Worm (Caenorhabditis elegans) whole organism, early embryonic: ENCODE data around the gene taf-13.

ENCODE experiments used
- B0310.2 ChIP-seq: sonication (generic microtip); optimal IDR thresholded peaks from 2 replicates; lab custom pipeline; 2016; ENCODE audit warnings: mild to moderate bottlenecking, missing genetic modification characterization, missing compliant biosample characterization
- aly-1 ChIP-seq: sonication (generic microtip); optimal IDR thresholded peaks from 2 replicates; lab custom pipeline; 2016; ENCODE audit warnings: missing genetic modification characterization, missing compliant biosample characterization
- ama-1 ChIP-seq: fragments of 150-350 bp; optimal IDR thresholded peaks from 2 replicates; lab custom pipeline; 2014
- ceh-13 ChIP-seq: fragments of 200-800 bp; sonication (Bioruptor generic); optimal IDR thresholded peaks from 2 replicates; lab custom pipeline; 2018; ENCODE audit warnings: mild to moderate bottlenecking, missing genetic modification characterization, missing compliant biosample characterization
- ceh-36 ChIP-seq: sonication (generic microtip); optimal IDR thresholded peaks from 2 replicates; lab custom pipeline; 2016; ENCODE audit warnings: missing genetic modification characterization, inconsistent platforms, missing compliant biosample characterization
- ets-7 ChIP-seq: sonication (generic microtip); optimal IDR thresholded peaks from 2 replicates; lab custom pipeline; 2016; ENCODE audit warnings: missing genotype, missing genetic modification characterization, missing compliant biosample characterization
- flt-1 ChIP-seq: fragments of 200-800 bp; sonication (Bioruptor generic); IDR thresholded peaks from 2 replicates; pipeline ENCODE4 v1.3.6; 2022; ENCODE audit warnings: missing genetic modification characterization, missing compliant biosample characterization
- hmbx-1 ChIP-seq: sonication (generic microtip); optimal IDR thresholded peaks from 2 replicates; lab custom pipeline; 2016; ENCODE audit warnings: mild to moderate bottlenecking, missing genetic modification characterization, missing compliant biosample characterization
- hnd-1 ChIP-seq: sonication (generic microtip); optimal IDR thresholded peaks from 2 replicates; lab custom pipeline; 2016; ENCODE audit warnings: missing genetic modification characterization, missing compliant biosample characterization
- pes-1 ChIP-seq: fragments of 200-800 bp; sonication (Bioruptor generic); IDR thresholded peaks from 2 replicates; pipeline ENCODE4 v1.3.6; 2022; ENCODE audit warnings: missing genetic modification reagents, missing genetic modification characterization, missing compliant biosample characterization
- scrt-1 ChIP-seq: fragments of 200-800 bp; sonication (Bioruptor generic); IDR thresholded peaks from 2 replicates; pipeline ENCODE4 v1.3.6; 2022; ENCODE audit warnings: missing genetic modification characterization, missing compliant biosample characterization
- sea-1 ChIP-seq: fragments of 200-800 bp; sonication (Bioruptor generic); conservative IDR thresholded peaks from 2 replicates; pipeline ENCODE4 v1.3.6; 2022; ENCODE audit warnings: missing genetic modification characterization, missing compliant biosample characterization
- tbx-11 ChIP-seq: fragments of 200-800 bp; sonication (Bioruptor generic); IDR thresholded peaks from 2 replicates; pipeline ENCODE4 v1.3.6; 2022; ENCODE audit warnings: missing genetic modification characterization, missing compliant biosample characterization
- tbx-37 ChIP-seq: fragments of 200-800 bp; sonication (Bioruptor generic); conservative IDR thresholded peaks from 2 replicates; pipeline ENCODE4 v1.3.6; 2022; ENCODE audit warnings: missing genetic modification reagents, missing genetic modification characterization, missing compliant biosample characterization

- no peak for TF ChIP-seq ama-1 (lab: Kevin White, UChicago)
- no peak for TF ChIP-seq tbx-37 (GFP tag; lab: Robert Waterston, UW)
- no peak for TF ChIP-seq ceh-13 (GFP tag; lab: Kevin White, UChicago)
- no peak for TF ChIP-seq ceh-36 (tag; lab: Kevin White, UChicago)
- no peak for TF ChIP-seq ets-7 (tag; lab: Kevin White, UChicago)
- no peak for TF ChIP-seq tbx-11 (GFP tag; lab: Robert Waterston, UW)
- TF ChIP-seq B0310.2 = no peak
- no peak for TF ChIP-seq pes-1 (GFP tag; lab: Robert Waterston, UW)
- no peak for TF ChIP-seq hnd-1 (tag; lab: Kevin White, UChicago)
- TF ChIP-seq aly-1 = no peak
- no peak for TF ChIP-seq flt-1 (GFP tag; lab: Robert Waterston, UW)
- TF ChIP-seq hmbx-1 (tag; lab: Kevin White, UChicago) = no peak
- no peak for TF ChIP-seq sea-1 (GFP tag; lab: Robert Waterston, UW)
- TF ChIP-seq scrt-1 = no peak
Measured at ce11 chrII:10569498-10569897, 35.9 kb downstream of the taf-13 start.
